Fruit fly (Drosophila melanogaster) whole organism, embryonic: Measurements from ENCODE around the gene CG42711.

ENCODE experiments used
- CG10565 ChIP-seq: fragments of 200-800 bp; sonication (Bioruptor generic); optimal IDR thresholded peaks from 3 replicates; lab custom pipeline; 2016; ENCODE audit warnings: missing biosample characterization, mild to moderate bottlenecking, missing genetic modification characterization
- CG2875 ChIP-seq: fragments of 200-800 bp; sonication (Bioruptor generic); optimal IDR thresholded peaks from 2 replicates; lab custom pipeline; 2017; ENCODE audit warnings: missing biosample characterization, mild to moderate bottlenecking, missing genetic modification characterization, missing genetic modification reagents
- CG33557 ChIP-seq: fragments of 200-800 bp; sonication (Bioruptor generic); optimal IDR thresholded peaks from 2 replicates; lab custom pipeline; 2019; ENCODE audit warnings: missing biosample characterization, mild to moderate bottlenecking, missing genetic modification characterization, moderate library complexity
- CG6765 ChIP-seq: fragments of 200-800 bp; sonication (Bioruptor generic); optimal IDR thresholded peaks from 3 replicates; lab custom pipeline; 2017; ENCODE audit warnings: missing biosample characterization, mild to moderate bottlenecking, missing genetic modification characterization
- CG7839 ChIP-seq: fragments of 200-800 bp; sonication (Bioruptor generic); optimal IDR thresholded peaks from 3 replicates; lab custom pipeline; 2018; ENCODE audit warnings: missing biosample characterization, mild to moderate bottlenecking, missing genetic modification characterization, moderate library complexity
- CG9876 ChIP-seq: fragments of 200-800 bp; sonication (Bioruptor generic); optimal IDR thresholded peaks from 2 replicates; lab custom pipeline; 2016; ENCODE audit warnings: missing biosample characterization, missing genetic modification characterization
- Fer2 ChIP-seq: fragments of 200-800 bp; sonication (Bioruptor generic); optimal IDR thresholded peaks from 2 replicates; lab custom pipeline; 2018; ENCODE audit warnings: missing biosample characterization, mild to moderate bottlenecking, missing genetic modification characterization, moderate library complexity
- ab ChIP-seq: fragments of 200-800 bp; sonication (Bioruptor generic); optimal IDR thresholded peaks from 2 replicates; lab custom pipeline; 2016; ENCODE audit warnings: missing biosample characterization, missing genetic modification characterization
- gem ChIP-seq: fragments of 200-800 bp; sonication (Bioruptor generic); optimal IDR thresholded peaks from 2 replicates; lab custom pipeline; 2019; ENCODE audit warnings: missing biosample characterization, mild to moderate bottlenecking, missing genetic modification characterization, moderate library complexity
- mirr ChIP-seq: fragments of 200-800 bp; sonication (Bioruptor generic); optimal IDR thresholded peaks from 3 replicates; lab custom pipeline; 2018; ENCODE audit warnings: missing biosample characterization, mild to moderate bottlenecking, missing genetic modification characterization
- sd ChIP-seq: fragments of 200-800 bp; sonication (Bioruptor generic); optimal IDR thresholded peaks from 3 replicates; lab custom pipeline; 2018; ENCODE audit warnings: missing biosample characterization, mild to moderate bottlenecking, missing genetic modification characterization, moderate library complexity
- tio ChIP-seq: fragments of 200-800 bp; sonication (Bioruptor generic); optimal IDR thresholded peaks from 2 replicates; lab custom pipeline; 2017; ENCODE audit warnings: missing biosample characterization, missing genetic modification characterization, inconsistent platforms
- zen ChIP-seq: fragments of 200-800 bp; sonication (Bioruptor generic); optimal IDR thresholded peaks from 3 replicates; lab custom pipeline; 2018; ENCODE audit warnings: missing biosample characterization, mild to moderate bottlenecking, missing genetic modification characterization, moderate library complexity

DNA sequence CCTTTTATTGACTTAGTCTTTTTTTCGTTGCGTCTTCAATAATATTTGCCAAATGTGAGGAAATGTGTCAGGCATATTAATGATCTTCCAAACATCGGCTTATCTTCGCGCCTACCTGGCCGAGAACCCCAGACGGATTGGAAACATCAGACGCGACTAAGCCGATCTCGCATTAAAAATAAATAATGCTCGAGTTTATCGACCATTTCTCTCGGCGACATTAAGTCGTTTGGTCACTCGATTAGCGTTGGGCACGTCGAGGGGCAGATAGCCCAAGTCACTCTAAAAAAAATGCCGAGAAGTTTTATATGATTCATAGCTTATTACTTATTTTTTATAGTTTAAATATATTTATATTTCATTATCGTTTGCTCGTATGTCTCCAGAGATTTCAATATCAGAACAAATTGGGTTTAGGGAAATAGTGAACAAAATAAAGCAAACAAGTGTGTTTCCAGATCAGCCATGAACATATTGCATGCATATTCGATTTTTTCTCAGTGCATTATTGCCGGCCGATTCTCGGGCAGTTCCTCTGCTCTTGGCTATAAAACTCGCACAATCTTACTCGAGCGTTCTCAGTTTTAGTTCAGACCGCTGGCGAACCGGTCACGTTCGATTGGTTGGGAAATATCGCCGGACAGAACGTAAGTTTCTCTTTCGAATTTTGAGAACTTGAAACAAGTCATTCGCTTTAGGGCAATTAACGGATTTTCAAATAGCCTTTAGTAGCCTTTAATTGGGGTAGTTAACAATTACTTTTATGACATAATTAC is 25.9 kb downstream of the CG42711 start, which contains the start of gene Ance:
- no peak for TF ChIP-seq CG9876 (GFP tag; lab: Kevin White, UChicago)
- no peak for TF ChIP-seq sd (tag; lab: Kevin White, UChicago)
- no peak for TF ChIP-seq tio (GFP tag; lab: Kevin White, UChicago)
- peak; percentile 58 for TF ChIP-seq gem (tag; lab: Kevin White, UChicago)
- no peak for TF ChIP-seq mirr (GFP tag; lab: Kevin White, UChicago)
- no peak for TF ChIP-seq CG2875
- no peak for TF ChIP-seq CG33557 (GFP tag; lab: Kevin White, UChicago)
- TF ChIP-seq Fer2 (tag; lab: Kevin White, UChicago) = no peak
- TF ChIP-seq CG10565 = no peak
- no peak for TF ChIP-seq ab (GFP tag; lab: Kevin White, UChicago)
- peak; percentile 77 for TF ChIP-seq CG7839 (tag; lab: Kevin White, UChicago)
- no peak for TF ChIP-seq CG6765 (GFP tag; lab: Kevin White, UChicago)
- peak; percentile 55 for TF ChIP-seq zen (tag; lab: Kevin White, UChicago)
